Worm (Caenorhabditis elegans) whole organism, mixed stage, embryonic: Measurements from ENCODE around the gene rpl-38.

Experiments used
- M03D4.4 ChIP-seq: sonication (generic microtip); optimal IDR thresholded peaks from 2 replicates; lab custom pipeline; 2017; ENCODE audit warnings: mild to moderate bottlenecking, missing genetic modification characterization, missing compliant biosample characterization
- bed-3 ChIP-seq: fragments of 200-800 bp; sonication (Bioruptor generic); optimal IDR thresholded peaks from 3 replicates; lab custom pipeline; 2018; ENCODE audit warnings: mild to moderate bottlenecking, missing genetic modification characterization, moderate library complexity, missing compliant biosample characterization
- blmp-1 ChIP-seq: fragments of 150-350 bp; optimal IDR thresholded peaks from 2 replicates; lab custom pipeline; 2014; ENCODE audit warnings: missing biosample characterization, missing genetic modification characterization
- ceh-39 ChIP-seq: fragments of 150-350 bp; optimal IDR thresholded peaks from 2 replicates; lab custom pipeline; 2014; ENCODE audit warnings: missing biosample characterization, missing genetic modification characterization
- ceh-43 ChIP-seq: fragments of 200-800 bp; sonication (Bioruptor generic); optimal IDR thresholded peaks from 2 replicates; lab custom pipeline; 2018; ENCODE audit warnings: mild to moderate bottlenecking, missing genetic modification characterization, moderate library complexity, missing compliant biosample characterization
- ceh-83 ChIP-seq: fragments of 200-800 bp; sonication (Bioruptor generic); optimal IDR thresholded peaks from 2 replicates; lab custom pipeline; 2018; ENCODE audit warnings: mild to moderate bottlenecking, missing genetic modification characterization, missing compliant biosample characterization
- ces-1 ChIP-seq: fragments of 150-350 bp; optimal IDR thresholded peaks from 2 replicates; lab custom pipeline; 2014; ENCODE audit warnings: missing biosample characterization, missing genetic modification reagents, missing genetic modification characterization
- cnd-1 ChIP-seq: fragments of 200-800 bp; sonication (Bioruptor generic); optimal IDR thresholded peaks from 2 replicates; lab custom pipeline; 2018; ENCODE audit warnings: mild to moderate bottlenecking, missing genetic modification characterization, missing compliant biosample characterization
- drap-1 ChIP-seq: fragments of 200-800 bp; sonication (Bioruptor generic); optimal IDR thresholded peaks from 3 replicates; lab custom pipeline; 2018; ENCODE audit warnings: mild to moderate bottlenecking, missing genetic modification characterization, missing compliant biosample characterization
- elt-1 ChIP-seq: sonication (generic microtip); optimal IDR thresholded peaks from 2 replicates; lab custom pipeline; 2017; ENCODE audit warnings: missing genetic modification characterization, mild to moderate bottlenecking, missing compliant biosample characterization, antibody characterized with exemption, moderate library complexity, borderline replicate concordance; ENCODE audit not compliant: insufficient read depth
- elt-3 ChIP-seq: fragments of 150-350 bp; optimal IDR thresholded peaks from 2 replicates; lab custom pipeline; 2014; ENCODE audit warnings: missing biosample characterization, missing genetic modification characterization
- flh-1 ChIP-seq: fragments of 200-800 bp; sonication (Bioruptor generic); optimal IDR thresholded peaks from 2 replicates; lab custom pipeline; 2018; ENCODE audit warnings: mild to moderate bottlenecking, missing genetic modification characterization, moderate library complexity, missing compliant biosample characterization
- ham-2 ChIP-seq: fragments of 200-800 bp; sonication (Bioruptor generic); optimal IDR thresholded peaks from 2 replicates; lab custom pipeline; 2018; ENCODE audit warnings: mild to moderate bottlenecking, missing genetic modification characterization, missing compliant biosample characterization
- hlh-1 ChIP-seq: fragments of 150-350 bp; optimal IDR thresholded peaks from 2 replicates; lab custom pipeline; 2014; ENCODE audit warnings: missing biosample characterization, missing genetic modification reagents, missing genetic modification characterization
- lin-13 ChIP-seq: fragments of 150-350 bp; optimal IDR thresholded peaks from 2 replicates; lab custom pipeline; 2014; ENCODE audit warnings: missing biosample characterization, missing genetic modification characterization
- lin-32 ChIP-seq: fragments of 200-800 bp; sonication (Bioruptor generic); optimal IDR thresholded peaks from 2 replicates; lab custom pipeline; 2018; ENCODE audit warnings: mild to moderate bottlenecking, missing genetic modification characterization, missing compliant biosample characterization
- lsy-2 ChIP-seq: fragments of 150-350 bp; optimal IDR thresholded peaks from 2 replicates; lab custom pipeline; 2014; ENCODE audit warnings: missing biosample characterization, missing genetic modification characterization
- mab-5 ChIP-seq: fragments of 150-350 bp; optimal IDR thresholded peaks from 2 replicates; lab custom pipeline; 2014; ENCODE audit warnings: missing biosample characterization, missing genetic modification characterization
- mep-1 ChIP-seq: fragments of 150-350 bp; optimal IDR thresholded peaks from 2 replicates; lab custom pipeline; 2017; ENCODE audit warnings: missing biosample characterization, missing genetic modification reagents, missing genetic modification characterization, inconsistent platforms
- mls-2 ChIP-seq: sonication (generic microtip); optimal IDR thresholded peaks from 2 replicates; lab custom pipeline; 2016; ENCODE audit warnings: mild to moderate bottlenecking, missing genetic modification characterization, moderate library complexity, missing compliant biosample characterization
- nhr-12 ChIP-seq: fragments of 150-350 bp; optimal IDR thresholded peaks from 2 replicates; lab custom pipeline; 2014; ENCODE audit warnings: missing biosample characterization, missing genetic modification characterization
- nhr-2 ChIP-seq: fragments of 150-350 bp; optimal IDR thresholded peaks from 2 replicates; lab custom pipeline; 2014; ENCODE audit warnings: missing biosample characterization, missing genetic modification characterization
- nhr-237 ChIP-seq: fragments of 150-350 bp; optimal IDR thresholded peaks from 2 replicates; lab custom pipeline; 2014; ENCODE audit warnings: missing biosample characterization, missing genetic modification characterization
- nhr-28 ChIP-seq: fragments of 150-350 bp; optimal IDR thresholded peaks from 2 replicates; lab custom pipeline; 2014; ENCODE audit warnings: missing biosample characterization, missing genetic modification characterization
- pha-4 ChIP-seq: fragments of 150-350 bp; optimal IDR thresholded peaks from 2 replicates; lab custom pipeline; 2018; ENCODE audit warnings: missing biosample characterization, missing genetic modification reagents, missing genetic modification characterization
- sem-2 ChIP-seq: fragments of 200-800 bp; sonication (Bioruptor generic); optimal IDR thresholded peaks from 2 replicates; lab custom pipeline; 2018; ENCODE audit warnings: mild to moderate bottlenecking, missing genetic modification characterization, missing compliant biosample characterization
- snpc-4 ChIP-seq: fragments of 150-350 bp; optimal IDR thresholded peaks from 2 replicates; lab custom pipeline; 2014; ENCODE audit warnings: missing biosample characterization, missing genetic modification characterization
- sptf-1 ChIP-seq: sonication (generic microtip); optimal IDR thresholded peaks from 2 replicates; lab custom pipeline; 2017; ENCODE audit warnings: mild to moderate bottlenecking, missing genetic modification characterization, moderate library complexity, missing compliant biosample characterization
- tbx-8 ChIP-seq: fragments of 200-800 bp; sonication (Bioruptor generic); optimal IDR thresholded peaks from 2 replicates; lab custom pipeline; 2018; ENCODE audit warnings: mild to moderate bottlenecking, missing genetic modification characterization, moderate library complexity, missing compliant biosample characterization
- unc-120 ChIP-seq: sonication (generic microtip); optimal IDR thresholded peaks from 2 replicates; lab custom pipeline; 2017; ENCODE audit warnings: missing genetic modification characterization, missing compliant biosample characterization; ENCODE audit not compliant: poor library complexity, severe bottlenecking
- zip-8 ChIP-seq: fragments of 150-350 bp; optimal IDR thresholded peaks from 2 replicates; lab custom pipeline; 2014; ENCODE audit warnings: missing biosample characterization, missing genetic modification characterization
- ztf-11 ChIP-seq: fragments of 150-350 bp; optimal IDR thresholded peaks from 2 replicates; lab custom pipeline; 2014; ENCODE audit warnings: missing biosample characterization, missing genetic modification characterization

Gene rpl-38

ce11 chrV:15466017-15466416 lies 45.9 kb upstream of the rpl-38 start:
- TF ChIP-seq drap-1 (GFP tag; lab: Kevin White, UChicago), result peak; percentile 4
- no peak for TF ChIP-seq tbx-8 (GFP tag; lab: Kevin White, UChicago)

ce11 chrV:15466719-15467118 lies 45.2 kb upstream of the rpl-38 start:
- TF ChIP-seq cnd-1 (no peak), pha-4 (tag; lab: Kevin White, UChicago) (no peak), ham-2 (GFP tag; lab: Kevin White, UChicago) (no peak), snpc-4 (no peak)

- TF ChIP-seq elt-1 (tag; lab: Kevin White, UChicago), result no peak
- TF ChIP-seq lsy-2, result no peak
- TF ChIP-seq sptf-1, result no peak
- no peak for TF ChIP-seq flh-1
- no peak for TF ChIP-seq ceh-83 (GFP tag; lab: Kevin White, UChicago)
- no peak for TF ChIP-seq snpc-4
- TF ChIP-seq M03D4.4 (tag; lab: Kevin White, UChicago), result no peak
- no peak for TF ChIP-seq nhr-28
- no peak for TF ChIP-seq ztf-11 (tag; lab: Kevin White, UChicago)
- no peak for TF ChIP-seq lin-13 (tag; lab: Kevin White, UChicago)
- TF ChIP-seq mls-2 (tag; lab: Kevin White, UChicago), result no peak
- no peak for TF ChIP-seq cnd-1
- no peak for TF ChIP-seq lin-32 (GFP tag; lab: Kevin White, UChicago)
- no peak for TF ChIP-seq elt-3 (tag; lab: Kevin White, UChicago)
- no peak for TF ChIP-seq ces-1
- TF ChIP-seq nhr-12, result no peak
- no peak for TF ChIP-seq nhr-237
- TF ChIP-seq ceh-39 (tag; lab: Kevin White, UChicago), result no peak
- TF ChIP-seq hlh-1 (tag; lab: Kevin White, UChicago), result no peak
Measured at ce11 chrV:15471029-15471428, 40.9 kb upstream of the rpl-38 start, which contains the start of gene dpf-1. dpf-1 (plus strand) TSS chrV:15471329.

ce11 chrV:15478597-15478996 lies 33.4 kb upstream of the rpl-38 start, which contains the start of gene C06B8.2:
C06B8.2 (minus strand) TSS chrV:15478749.
- TF ChIP-seq ham-2 (GFP tag; lab: Kevin White, UChicago), result no peak
- TF ChIP-seq lin-32 (GFP tag; lab: Kevin White, UChicago), result no peak
- TF ChIP-seq elt-1 (tag; lab: Kevin White, UChicago), result no peak
- TF ChIP-seq flh-1, result no peak
- TF ChIP-seq sem-2, result no peak
- no peak for TF ChIP-seq ceh-83 (GFP tag; lab: Kevin White, UChicago)
- TF ChIP-seq pha-4 (tag; lab: Kevin White, UChicago), result no peak
- TF ChIP-seq tbx-8 (GFP tag; lab: Kevin White, UChicago), result no peak
- TF ChIP-seq nhr-2, result no peak
- no peak for TF ChIP-seq ztf-11 (tag; lab: Kevin White, UChicago)

ce11 chrV:15479107-15479506 lies 32.9 kb upstream of the rpl-38 start:
- TF ChIP-seq zip-8 (tag; lab: Kevin White, UChicago) (no peak), tbx-8 (GFP tag; lab: Kevin White, UChicago) (no peak), bed-3 (GFP tag; lab: Kevin White, UChicago) (no peak), mep-1 (tag; lab: Kevin White, UChicago) (no peak), pha-4 (tag; lab: Kevin White, UChicago) (no peak), ces-1 (no peak), ceh-43 (GFP tag; lab: Kevin White, UChicago) (no peak), drap-1 (GFP tag; lab: Kevin White, UChicago) (no peak), nhr-2 (no peak), unc-120 (tag; lab: Kevin White, UChicago) (no peak), blmp-1 (tag; lab: Kevin White, UChicago) (no peak), snpc-4 (no peak)
- TF ChIP-seq, all 35 proteins: peak for 0

- no peak for TF ChIP-seq lin-32 (GFP tag; lab: Kevin White, UChicago)
- TF ChIP-seq ceh-43 (GFP tag; lab: Kevin White, UChicago), result no peak
- no peak for TF ChIP-seq M03D4.4 (tag; lab: Kevin White, UChicago)
- no peak for TF ChIP-seq lsy-2
- TF ChIP-seq mab-5 (tag; lab: Kevin White, UChicago), result no peak
- TF ChIP-seq elt-3 (tag; lab: Kevin White, UChicago), result no peak
- TF ChIP-seq ham-2 (GFP tag; lab: Kevin White, UChicago), result no peak
- TF ChIP-seq nhr-237, result no peak
- TF ChIP-seq flh-1, result no peak
- no peak for TF ChIP-seq tbx-8 (GFP tag; lab: Kevin White, UChicago)
- no peak for TF ChIP-seq mls-2 (tag; lab: Kevin White, UChicago)
- TF ChIP-seq snpc-4, result no peak
- TF ChIP-seq pha-4 (tag; lab: Kevin White, UChicago), result no peak
- no peak for TF ChIP-seq ztf-11 (tag; lab: Kevin White, UChicago)
Measured at ce11 chrV:15479825-15480224, 32.1 kb upstream of the rpl-38 start.
